Worm (Caenorhabditis elegans): ENCODE results near the gene T25B9.1.
"Not testable (repeated sequence)": the region's sequence is repeated elsewhere in the genome, so short reads cannot be mapped to it uniquely, and the experiment has no call there.

Gene T25B9.1

DNA sequence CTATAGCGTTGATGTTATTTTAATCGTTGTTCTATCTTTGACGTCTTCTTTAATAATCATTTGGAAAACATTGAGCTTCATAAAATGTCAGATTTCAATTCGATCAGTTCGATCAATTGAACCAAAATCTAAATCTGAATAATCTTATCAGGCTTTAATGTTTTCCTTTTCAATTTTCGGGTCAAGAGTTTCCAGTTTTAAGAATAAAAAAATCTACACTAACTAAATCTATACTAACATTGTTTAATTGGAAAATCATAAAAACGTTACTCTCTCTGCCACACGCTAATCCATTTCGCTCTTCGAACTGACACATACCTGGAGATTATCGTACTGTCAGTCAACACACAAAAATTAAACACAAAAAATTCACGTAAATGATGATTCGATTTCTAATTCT is 14.3 kb upstream of the T25B9.1 start, which contains the start of gene T25B9.11:
Gene T25B9.11, plus strand, starts transcription at position 301 of the 400 bp plus-strand sequence.
- TF ChIP-seq C38D4.7 (GFP tag; optimal IDR thresholded peaks at IDR 0.05) (no peak), unc-55 (GFP tag; optimal IDR thresholded peaks at IDR 0.05) (no peak), che-1 (tag; optimal IDR thresholded peaks at IDR 0.05) (no peak), pha-2 (tag; optimal IDR thresholded peaks at IDR 0.05) (no peak), ceh-48 (tag; optimal IDR thresholded peaks at IDR 0.05) (no peak), odd-2 (tag; optimal IDR thresholded peaks at IDR 0.05) (no peak), ref-2 (tag; optimal IDR thresholded peaks at IDR 0.05) (no peak), ceh-19 (GFP tag; optimal IDR thresholded peaks at IDR 0.05) (no peak), ceh-31 (tag; optimal IDR thresholded peaks at IDR 0.05) (no peak)

DNA sequence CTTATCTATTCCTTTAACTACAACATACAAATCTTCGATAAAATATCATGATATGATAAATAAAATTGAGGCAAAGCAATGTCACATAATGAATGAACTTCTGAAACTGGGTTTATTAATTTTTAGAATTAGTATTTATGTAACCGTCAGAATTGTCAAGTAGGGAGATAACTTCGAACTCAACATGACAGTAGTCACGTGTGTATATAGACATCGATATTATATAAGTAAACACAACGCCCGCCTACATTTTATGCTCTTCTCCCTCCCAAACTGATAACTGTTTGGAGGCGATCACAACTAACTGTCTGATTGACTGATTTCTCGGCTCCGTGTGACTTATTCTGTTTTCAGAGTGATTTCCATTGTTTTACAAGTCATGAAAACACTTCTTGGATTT is 11.4 kb upstream of the T25B9.1 start, which contains the start of gene ugt-54:
Gene ugt-54, plus strand, starts transcription at position 355 of the 400 bp plus-strand sequence.
- TF ChIP-seq ceh-14 (tag; optimal IDR thresholded peaks at IDR 0.05) = no peak
- peak; percentile 83 for TF ChIP-seq elt-2 (tag; optimal IDR thresholded peaks at IDR 0.05)
- no peak for TF ChIP-seq ttx-3 (tag; optimal IDR thresholded peaks at IDR 0.05)
- no peak for TF ChIP-seq pax-1 (tag; optimal IDR thresholded peaks at IDR 0.05)
- no peak for TF ChIP-seq ets-4 (tag; optimal IDR thresholded peaks at IDR 0.05)
- no peak for TF ChIP-seq C38D4.7 (GFP tag; optimal IDR thresholded peaks at IDR 0.05)
- TF ChIP-seq ceh-45 (GFP tag; IDR thresholded peaks at IDR 0.05) = no peak

DNA sequence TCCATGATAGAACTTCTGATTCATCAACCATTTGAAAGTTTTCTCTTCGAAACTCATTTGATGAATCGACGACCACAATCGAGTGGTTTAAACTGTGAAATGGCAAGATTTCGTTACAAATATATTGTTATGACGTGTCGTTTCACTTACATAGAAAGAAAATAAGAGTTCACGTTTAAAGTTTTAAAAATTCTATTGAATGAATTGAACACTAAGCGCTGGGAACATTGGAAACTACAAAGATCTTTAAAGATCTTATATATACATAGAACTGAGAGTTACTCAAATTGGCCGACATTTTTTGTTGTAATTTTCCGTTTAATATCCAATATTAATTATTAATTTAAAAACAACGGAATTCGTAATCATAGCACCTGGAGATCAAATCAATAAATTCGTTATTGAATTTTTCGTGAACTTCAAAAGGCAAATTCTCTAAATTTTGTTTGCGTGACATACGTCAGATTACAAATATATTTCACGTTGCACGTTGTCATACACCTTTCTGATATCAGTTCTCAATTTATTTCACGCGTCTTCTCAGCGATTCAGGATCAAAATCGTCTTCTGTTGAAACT is 7.8 kb upstream of the T25B9.1 start, which contains the start of the genes T25B9.4 and T25B9.6:
Gene T25B9.4, minus strand, starts transcription at position 101 of the 578 bp plus-strand sequence.
Gene T25B9.6, plus strand, starts transcription at position 528 of the 578 bp plus-strand sequence.
- TF ChIP-seq ref-2 (tag; optimal IDR thresholded peaks at IDR 0.05) = no peak
- TF ChIP-seq fkh-6 (tag; optimal IDR thresholded peaks at IDR 0.05) = no peak
- TF ChIP-seq odd-2 (tag; optimal IDR thresholded peaks at IDR 0.05) = no peak
- no peak for TF ChIP-seq pag-3 (tag; optimal IDR thresholded peaks at IDR 0.05; ENCODE audit: borderline replicate concordance)
- TF ChIP-seq Y22D7AL.16 (tag; optimal IDR thresholded peaks at IDR 0.05) = no peak
- no peak for TF ChIP-seq tbx-2 (tag; optimal IDR thresholded peaks at IDR 0.05)
- no peak for TF ChIP-seq fax-1 (tag; optimal IDR thresholded peaks at IDR 0.05)
- TF ChIP-seq ceh-22 (tag; optimal IDR thresholded peaks at IDR 0.05) = no peak
- TF ChIP-seq lin-11 (tag; optimal IDR thresholded peaks at IDR 0.05) = no peak
- TF ChIP-seq ceh-34 (tag; optimal IDR thresholded peaks at IDR 0.05) = no peak
- TF ChIP-seq fkh-10 (GFP tag; optimal IDR thresholded peaks at IDR 0.05) = no peak
- TF ChIP-seq unc-42 (tag; optimal IDR thresholded peaks at IDR 0.05) = no peak
- TF ChIP-seq hlh-6 (tag; optimal IDR thresholded peaks at IDR 0.05) = no peak
- no peak for TF ChIP-seq ahr-1 (tag; optimal IDR thresholded peaks at IDR 0.05)
- no peak for TF ChIP-seq sox-4 (tag; optimal IDR thresholded peaks at IDR 0.05)
- TF ChIP-seq ceh-24 (tag; optimal IDR thresholded peaks at IDR 0.05) = no peak

DNA sequence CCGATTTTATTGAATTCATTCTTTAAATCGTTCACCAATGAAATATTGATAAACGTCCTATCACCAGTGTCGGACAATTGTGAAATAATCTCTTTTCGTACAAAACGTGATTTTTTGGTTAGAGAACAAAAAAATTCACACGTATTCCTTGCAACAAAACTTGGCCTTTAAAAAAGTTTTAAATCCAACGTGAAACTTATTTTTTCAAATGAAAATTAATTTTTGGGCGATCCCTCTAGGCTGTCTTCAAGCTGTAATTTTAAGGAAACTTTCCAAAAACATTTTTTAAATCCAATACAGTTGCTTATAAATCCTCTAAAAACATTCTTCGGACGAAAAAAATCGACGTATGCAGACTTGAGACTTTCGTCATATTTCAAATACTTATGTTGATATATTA is 4.7 kb upstream of the T25B9.1 start, which contains the start of gene T25B9.5:
Gene T25B9.5, minus strand, starts transcription at position 101 of the 400 bp plus-strand sequence.
- no peak for TF ChIP-seq odd-2 (tag; optimal IDR thresholded peaks at IDR 0.05)

DNA sequence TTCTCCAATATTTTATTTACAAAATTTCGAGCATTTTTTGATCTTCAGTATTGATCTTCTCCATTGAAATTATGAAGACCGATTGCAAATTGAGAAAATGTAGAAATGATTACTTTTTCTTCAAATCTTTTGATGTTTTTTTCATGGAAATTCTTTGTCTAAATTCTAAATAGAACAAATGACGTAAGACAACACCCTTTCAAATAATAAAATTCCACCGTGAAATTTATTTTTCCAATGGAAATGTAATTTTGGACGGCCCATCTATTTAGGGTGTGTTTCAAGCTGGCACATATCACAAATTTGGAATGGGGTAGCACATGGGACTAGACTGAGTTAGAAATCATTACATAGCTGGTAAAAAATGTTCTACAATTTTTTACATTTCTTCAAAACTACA is 1.8 kb upstream of the T25B9.1 start, which contains the start of gene T25B9.2:
Gene T25B9.2, minus strand, starts transcription at position 101 of the 400 bp plus-strand sequence.
- not testable (repeated sequence) for TF ChIP-seq mec-3 (tag; optimal IDR thresholded peaks at IDR 0.05; ENCODE audit: borderline replicate concordance); ceh-24 (tag; optimal IDR thresholded peaks at IDR 0.05); ahr-1 (tag; optimal IDR thresholded peaks at IDR 0.05)

ce11 chrIV:10745332-10745731 is 4.6 kb downstream of the T25B9.1 start:
- TF ChIP-seq lim-6 (tag; optimal IDR thresholded peaks at IDR 0.05) (no peak), hlh-8 (tag; optimal IDR thresholded peaks at IDR 0.05) (no peak), sdc-2 (tag; optimal IDR thresholded peaks at IDR 0.05) (no peak), eyg-1 (tag; optimal IDR thresholded peaks at IDR 0.05) (no peak), ceh-48 (tag; optimal IDR thresholded peaks at IDR 0.05) (no peak), ztf-16 (tag; optimal IDR thresholded peaks at IDR 0.05) (no peak), C08G9.2 (tag; optimal IDR thresholded peaks at IDR 0.05) (no peak), npax-4 (tag; optimal IDR thresholded peaks at IDR 0.05) (no peak)
